Worm (Caenorhabditis elegans): ENCODE results near the gene F54D12.1.

DNA sequence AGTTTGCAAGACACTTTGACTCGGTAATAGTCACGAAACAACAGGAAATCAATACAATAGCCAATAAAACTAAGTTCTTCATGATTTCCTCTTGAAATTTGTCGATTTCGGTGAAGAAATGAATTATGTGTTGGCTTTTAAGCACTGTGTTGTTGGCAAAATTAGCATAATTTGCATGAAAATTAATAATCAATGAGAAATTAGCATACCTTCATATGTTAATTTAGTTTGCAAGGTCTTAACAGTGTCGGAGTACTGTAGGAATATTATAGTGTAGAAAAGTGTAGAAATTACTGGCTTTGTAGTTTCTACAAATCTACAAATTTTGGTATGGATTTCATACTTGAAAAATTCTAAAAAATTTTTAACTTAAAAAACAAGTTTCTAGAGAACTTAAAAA lies 18.6 kb upstream of the F54D12.1 start, which contains the start of gene F54D12.9:
- TF ChIP-seq jun-1 (tag; optimal IDR thresholded peaks at IDR 0.05), result no peak
- TF ChIP-seq unc-39 (tag; optimal IDR thresholded peaks at IDR 0.05), result no peak
- TF ChIP-seq hmg-11 (tag; optimal IDR thresholded peaks at IDR 0.05), result no peak
- no peak for TF ChIP-seq mml-1 (tag; optimal IDR thresholded peaks at IDR 0.05)
- TF ChIP-seq nhr-11 (tag; optimal IDR thresholded peaks at IDR 0.05), result no peak
- no peak for TF ChIP-seq ama-1 (optimal IDR thresholded peaks at IDR 0.05)
- no peak for TF ChIP-seq skn-1 (tag; optimal IDR thresholded peaks at IDR 0.05)
- no peak for TF ChIP-seq ztf-4 (tag; optimal IDR thresholded peaks at IDR 0.05)
- no peak for TF ChIP-seq nhr-76 (tag; optimal IDR thresholded peaks at IDR 0.05)
- TF ChIP-seq pqm-1 (tag; optimal IDR thresholded peaks at IDR 0.05), result no peak
- TF ChIP-seq ztf-11 (tag; optimal IDR thresholded peaks at IDR 0.05), result no peak
- no peak for TF ChIP-seq ceh-82 (tag; optimal IDR thresholded peaks at IDR 0.05)
- TF ChIP-seq snpc-4 (tag; optimal IDR thresholded peaks at IDR 0.05), result no peak

All from whole organism, L3 larva.